Fruit fly (Drosophila melanogaster): ENCODE measurements around the gene Patr-1.

dm6 chr3R:17066077-17066476, 22.7 kb downstream of the Patr-1 start:
- TF ChIP-seq Snoo (tag; optimal IDR thresholded peaks at IDR 0.05): no peak
- TF ChIP-seq Pif1B (GFP tag; optimal IDR thresholded peaks at IDR 0.05): no peak
- TF ChIP-seq CG13204 (GFP tag; optimal IDR thresholded peaks at IDR 0.05): no peak
- TF ChIP-seq D1 (tag; optimal IDR thresholded peaks at IDR 0.05): no peak
- TF ChIP-seq CG17806 (tag; optimal IDR thresholded peaks at IDR 0.05): no peak
- no peak for TF ChIP-seq fd96Ca (GFP tag; IDR thresholded peaks at IDR 0.05)
- TF ChIP-seq EcR (GFP tag; optimal IDR thresholded peaks at IDR 0.05): no peak
- no peak for TF ChIP-seq CG4496 (GFP tag; IDR thresholded peaks at IDR 0.05)
- TF ChIP-seq CG34367 (tag; optimal IDR thresholded peaks at IDR 0.05): no peak
- TF ChIP-seq CG14655 (GFP tag; optimal IDR thresholded peaks at IDR 0.05): no peak
- no peak for TF ChIP-seq CG10348 (GFP tag; IDR thresholded peaks at IDR 0.05)
- no peak for TF ChIP-seq Pif1A (GFP tag; optimal IDR thresholded peaks at IDR 0.05)
- TF ChIP-seq CG8301 (tag; optimal IDR thresholded peaks at IDR 0.05): no peak
- no peak for TF ChIP-seq CG15710 (tag; optimal IDR thresholded peaks at IDR 0.05)
